Worm (Caenorhabditis elegans): Measurements from ENCODE around the gene ZK930.6.

Gene ZK930.6

DNA sequence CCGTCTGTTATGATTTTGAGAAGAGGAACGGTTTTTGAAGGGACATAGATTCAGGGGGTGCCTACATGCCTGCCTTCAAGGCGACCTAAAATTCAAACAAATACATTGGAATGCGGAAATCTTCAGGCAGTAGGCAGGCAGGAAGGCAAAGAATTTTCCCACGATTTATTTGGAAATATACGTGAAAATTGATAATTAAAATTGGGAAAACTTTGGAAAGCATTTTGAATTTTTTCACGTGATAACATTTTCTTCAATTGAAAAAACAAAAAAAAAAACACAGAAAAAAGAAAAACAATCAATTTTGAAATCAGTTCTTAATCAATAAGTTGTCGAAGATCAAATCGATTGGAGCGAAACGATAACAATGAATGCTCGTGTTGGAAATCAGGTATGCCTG lies 22.5 kb downstream of the ZK930.6 start, which contains the start of gene ZK930.4:
Gene ZK930.4 (plus strand): TSS at position 301 of the 400 bp plus-strand sequence.
- TF ChIP-seq hpl-2 (GFP tag; optimal IDR thresholded peaks at IDR 0.05) (no peak), xbp-1 (tag; optimal IDR thresholded peaks at IDR 0.05) (no peak), nhr-47 (tag; optimal IDR thresholded peaks at IDR 0.05) (no peak)

DNA sequence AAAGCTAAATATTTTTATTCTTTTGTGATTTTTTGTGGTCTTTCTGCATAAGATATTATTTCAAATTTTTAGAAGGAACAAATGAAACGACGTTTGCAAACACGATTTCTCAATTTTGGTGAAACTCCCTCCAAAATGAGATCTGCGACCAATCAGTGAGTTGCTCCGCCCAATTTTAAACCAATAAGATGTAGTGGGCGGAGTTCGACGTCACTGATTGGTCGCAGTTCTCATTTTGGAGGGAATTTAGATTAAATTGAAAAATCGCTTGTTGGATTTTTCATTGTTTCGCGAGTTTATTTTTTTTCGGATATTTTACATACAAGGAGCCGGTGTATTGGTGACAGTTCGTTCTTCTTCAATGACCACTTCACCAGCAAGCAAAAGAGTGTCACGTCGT lies 26.8 kb downstream of the ZK930.6 start:
- TF ChIP-seq vab-15 (tag; optimal IDR thresholded peaks at IDR 0.05) (no peak), efl-1 (optimal IDR thresholded peaks at IDR 0.05) (no peak), efl-1 (GFP tag; optimal IDR thresholded peaks at IDR 0.05 in 1 of 2) (peak in 1 of 2 experiments; percentile 30)

DNA sequence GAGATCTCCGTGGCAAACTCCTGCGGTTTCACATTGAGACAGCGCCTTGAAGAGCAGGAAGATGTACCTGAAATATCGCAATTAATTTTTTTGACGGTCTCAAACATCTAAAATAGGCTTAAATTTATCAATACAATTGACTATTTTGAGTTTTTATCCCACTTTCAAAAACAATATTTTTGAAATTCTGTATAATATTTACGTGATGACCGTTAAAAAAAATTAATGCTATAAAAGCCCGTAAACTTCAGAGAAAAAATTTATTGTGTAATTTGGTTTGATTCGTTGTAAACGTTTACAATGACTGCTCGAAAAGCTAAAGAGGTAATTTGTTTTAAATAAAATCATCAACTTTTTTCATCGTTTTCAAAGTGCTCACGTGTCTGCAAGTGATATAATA lies 30.6 kb downstream of the ZK930.6 start, which contains the start of gene ZK930.7:
Gene ZK930.7 (plus strand): TSS at position 301 of the 400 bp plus-strand sequence.
- no peak for TF ChIP-seq rnt-1 (tag; optimal IDR thresholded peaks at IDR 0.05)
- no peak for TF ChIP-seq mef-2 (tag; optimal IDR thresholded peaks at IDR 0.05)
- TF ChIP-seq unc-86 (tag; optimal IDR thresholded peaks at IDR 0.05) = no peak
- TF ChIP-seq nhr-11 (tag; optimal IDR thresholded peaks at IDR 0.05) = no peak
- no peak for TF ChIP-seq snpc-4 (tag; optimal IDR thresholded peaks at IDR 0.05)
- TF ChIP-seq nhr-71 (tag; optimal IDR thresholded peaks at IDR 0.05) = no peak
- no peak for TF ChIP-seq lin-14 (GFP tag; optimal IDR thresholded peaks at IDR 0.05)
- no peak for TF ChIP-seq grh-1 (GFP tag; IDR thresholded peaks at IDR 0.05)
- TF ChIP-seq tlp-1 (tag; optimal IDR thresholded peaks at IDR 0.05) = no peak
- no peak for TF ChIP-seq lir-3 (tag; optimal IDR thresholded peaks at IDR 0.05; ENCODE audit: poor library complexity)

DNA sequence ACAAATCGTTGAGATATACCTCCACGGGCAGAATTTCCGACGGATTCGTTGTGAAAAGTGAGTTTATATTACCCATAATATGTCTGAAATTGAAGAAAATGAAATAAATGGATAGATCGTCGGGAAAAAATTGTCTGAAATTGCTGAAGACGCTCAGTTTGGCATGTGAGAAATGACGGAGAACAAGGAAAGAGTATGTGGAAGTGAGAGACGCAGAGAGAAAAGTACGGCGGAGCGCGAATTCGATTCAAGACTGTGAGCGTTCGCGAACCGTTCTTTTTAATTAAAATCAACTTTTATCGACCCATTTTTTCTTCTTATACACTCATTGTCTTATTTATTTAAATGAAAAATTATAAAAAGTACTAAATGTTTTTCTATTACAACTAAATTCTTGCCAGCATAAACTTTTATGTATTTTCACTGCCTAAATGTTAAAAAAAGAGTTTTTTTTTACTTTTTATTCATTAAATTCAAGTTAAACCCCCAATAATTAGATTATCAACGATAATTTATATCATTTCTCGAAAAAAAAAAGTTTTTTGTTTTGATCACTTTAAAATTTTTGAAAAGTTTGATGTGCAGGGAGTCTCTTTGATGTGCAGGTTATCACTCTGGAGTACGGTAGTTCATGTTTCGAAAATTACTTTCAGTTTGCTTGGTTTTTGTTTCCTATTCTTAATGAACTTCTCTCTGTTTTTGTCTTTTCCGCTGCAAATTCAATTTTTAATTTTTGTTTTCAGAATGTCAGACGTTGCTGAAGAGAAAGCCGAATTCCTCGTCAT lies 32.2 kb downstream of the ZK930.6 start, which contains the start of the genes vps-15 and hmg-12:
Gene vps-15 (minus strand): TSS at position 83 of the 785 bp plus-strand sequence.
Gene hmg-12 (plus strand): TSS at position 744 of the 785 bp plus-strand sequence.
- peak; percentile 58 for TF ChIP-seq hpl-2 (GFP tag; optimal IDR thresholded peaks at IDR 0.05)
- TF ChIP-seq lin-35 (GFP tag; optimal IDR thresholded peaks at IDR 0.05) = no peak
- no peak for TF ChIP-seq lir-3 (tag; optimal IDR thresholded peaks at IDR 0.05; ENCODE audit: poor library complexity)
- no peak for TF ChIP-seq dsc-1 (tag; optimal IDR thresholded peaks at IDR 0.05)
- TF ChIP-seq elt-3 (tag; optimal IDR thresholded peaks at IDR 0.05) = no peak
- TF ChIP-seq efl-1 (optimal IDR thresholded peaks at IDR 0.05) = peak; percentile 31 to 85
- peak in 1 of 2 experiments; percentile 20 for TF ChIP-seq efl-1 (GFP tag; optimal IDR thresholded peaks at IDR 0.05 in 1 of 2)
- peak; percentile 80 to 87 for TF ChIP-seq lsy-2 (tag; optimal IDR thresholded peaks at IDR 0.05)
- TF ChIP-seq alr-1 (tag; optimal IDR thresholded peaks at IDR 0.05; ENCODE audit: borderline replicate concordance) = no peak
- no peak for TF ChIP-seq unc-62 (GFP tag; optimal IDR thresholded peaks at IDR 0.05)
- TF ChIP-seq dpl-1 (GFP tag; optimal IDR thresholded peaks at IDR 0.05) = peak in 2 of 3 experiments; percentile 10 to 19

DNA sequence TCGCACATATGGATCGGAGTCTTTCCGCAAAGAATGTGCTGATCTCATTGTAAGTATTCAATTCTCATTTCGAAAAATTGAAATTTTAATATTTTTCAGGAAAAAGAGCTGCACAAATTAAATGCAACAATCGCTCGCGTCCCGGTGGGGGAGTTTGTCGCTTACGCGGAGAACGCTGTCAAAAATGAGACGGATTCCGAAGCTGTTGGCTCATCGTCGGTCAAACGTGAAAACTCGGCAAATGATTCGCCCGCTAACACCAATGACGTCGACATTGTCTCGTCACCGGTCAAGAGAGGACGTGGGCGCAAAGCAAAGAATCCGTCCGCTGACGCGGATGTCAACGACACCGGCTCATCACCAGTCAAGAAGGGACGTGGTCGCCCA lies 32.8 kb downstream of the ZK930.6 start:
- TF ChIP-seq grh-1 (GFP tag; IDR thresholded peaks at IDR 0.05) (no peak), nhr-19 (GFP tag; conservative IDR thresholded peaks at IDR 0.05) (no peak), C04F5.9 (tag; optimal IDR thresholded peaks at IDR 0.05) (no peak), unc-86 (tag; optimal IDR thresholded peaks at IDR 0.05) (no peak), lin-14 (GFP tag; optimal IDR thresholded peaks at IDR 0.05) (no peak)

- no peak for TF ChIP-seq snu-23 (GFP tag; optimal IDR thresholded peaks at IDR 0.05)
- no peak for TF ChIP-seq efl-1 (optimal IDR thresholded peaks at IDR 0.05)
- peak in 1 of 2 experiments; percentile 63 for TF ChIP-seq efl-1 (GFP tag; optimal IDR thresholded peaks at IDR 0.05 in 1 of 2)
Measured at ce11 chrII:11916945-11917344, 33.2 kb downstream of the ZK930.6 start.

- TF ChIP-seq blmp-1 (tag; optimal IDR thresholded peaks at IDR 0.05) (no peak), ceh-63 (GFP tag; optimal IDR thresholded peaks at IDR 0.05) (no peak), alr-1 (tag; optimal IDR thresholded peaks at IDR 0.05; ENCODE audit: borderline replicate concordance) (no peak), unc-98 (GFP tag; IDR thresholded peaks at IDR 0.05) (no peak), grh-1 (GFP tag; IDR thresholded peaks at IDR 0.05) (no peak)
Measured at ce11 chrII:11917530-11917952, 33.8 kb downstream of the ZK930.6 start.
